Fruit fly (Drosophila melanogaster): Measurements from ENCODE around the gene Sirt6.

Gene Sirt6

DNA sequence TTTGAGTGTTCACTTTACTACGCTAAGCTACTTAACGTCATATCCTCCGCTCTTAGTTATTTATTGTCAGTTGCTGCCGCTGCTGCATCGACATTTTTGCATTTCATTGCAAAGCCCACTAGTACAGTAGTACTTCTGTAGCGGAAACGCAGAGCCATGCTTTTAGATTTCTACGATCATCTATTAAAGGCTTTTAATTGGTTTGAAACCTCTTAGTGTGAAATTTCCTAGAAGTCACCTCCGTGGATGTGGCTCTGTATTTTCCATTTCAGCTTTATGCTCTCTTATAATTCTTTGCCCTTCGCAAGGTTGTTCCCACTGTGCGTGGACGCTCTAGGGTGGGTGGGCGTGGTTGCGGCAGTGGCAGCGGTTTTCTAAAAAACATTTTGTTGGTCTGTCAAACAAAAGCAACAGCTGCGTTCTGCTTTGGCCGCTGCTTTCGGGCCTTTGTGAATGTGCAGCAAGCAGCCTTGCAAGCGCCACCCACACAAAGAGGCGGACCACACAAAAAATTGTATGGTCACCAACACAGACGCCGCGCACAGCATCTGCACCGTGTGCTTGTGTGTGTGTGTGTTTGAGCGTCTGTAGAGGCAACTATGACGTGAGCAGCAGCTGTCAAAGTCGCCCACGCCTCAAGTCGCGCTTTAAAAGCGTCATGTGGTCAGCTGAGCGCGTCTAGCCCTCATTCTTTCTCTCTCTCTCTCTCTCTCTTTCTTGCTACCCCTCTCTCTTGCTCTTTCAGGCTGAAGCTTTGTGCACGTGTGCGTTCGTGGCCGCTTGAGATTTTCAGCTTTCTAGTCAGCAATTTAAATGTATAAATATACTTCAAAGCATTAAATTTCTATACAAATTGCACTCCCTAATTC lies 5.2 kb upstream of the Sirt6 start:
- TF ChIP-seq Mio (GFP tag; optimal IDR thresholded peaks at IDR 0.05) (no peak), Sp1 (GFP tag; optimal IDR thresholded peaks at IDR 0.05) (no peak), dl (GFP tag; optimal IDR thresholded peaks at IDR 0.05; ENCODE audit: insufficient read depth in 1 of 2, partially characterized antibody in 2 of 2) (no peak), HLH106 (tag; optimal IDR thresholded peaks at IDR 0.05) (no peak), h (GFP tag; optimal IDR thresholded peaks at IDR 0.05) (no peak), Dfd (GFP tag; optimal IDR thresholded peaks at IDR 0.05) (no peak), usp (GFP tag; optimal IDR thresholded peaks at IDR 0.05) (no peak), Hnf4 (GFP tag; optimal IDR thresholded peaks at IDR 0.05) (no peak), pan (optimal IDR thresholded peaks at IDR 0.05) (no peak), Abd-B (GFP tag; optimal IDR thresholded peaks at IDR 0.05) (no peak), fru (GFP tag; optimal IDR thresholded peaks at IDR 0.05) (no peak), Rel (GFP tag; optimal IDR thresholded peaks at IDR 0.05) (no peak), Rel (tag; optimal IDR thresholded peaks at IDR 0.05) (no peak), Myc (optimal IDR thresholded peaks at IDR 0.05) (no peak), Hr83 (GFP tag; optimal IDR thresholded peaks at IDR 0.05; ENCODE audit: poor library complexity, severe bottlenecking) (no peak), CrebA (GFP tag; optimal IDR thresholded peaks at IDR 0.05; ENCODE audit: borderline replicate concordance) (no peak), CG9705 (GFP tag; optimal IDR thresholded peaks at IDR 0.05) (no peak), woc (GFP tag; optimal IDR thresholded peaks at IDR 0.05) (no peak), dmrt93B (GFP tag; optimal IDR thresholded peaks at IDR 0.05) (no peak), jim (GFP tag; optimal IDR thresholded peaks at IDR 0.05) (no peak), foxo (GFP tag; optimal IDR thresholded peaks at IDR 0.05) (no peak)

DNA sequence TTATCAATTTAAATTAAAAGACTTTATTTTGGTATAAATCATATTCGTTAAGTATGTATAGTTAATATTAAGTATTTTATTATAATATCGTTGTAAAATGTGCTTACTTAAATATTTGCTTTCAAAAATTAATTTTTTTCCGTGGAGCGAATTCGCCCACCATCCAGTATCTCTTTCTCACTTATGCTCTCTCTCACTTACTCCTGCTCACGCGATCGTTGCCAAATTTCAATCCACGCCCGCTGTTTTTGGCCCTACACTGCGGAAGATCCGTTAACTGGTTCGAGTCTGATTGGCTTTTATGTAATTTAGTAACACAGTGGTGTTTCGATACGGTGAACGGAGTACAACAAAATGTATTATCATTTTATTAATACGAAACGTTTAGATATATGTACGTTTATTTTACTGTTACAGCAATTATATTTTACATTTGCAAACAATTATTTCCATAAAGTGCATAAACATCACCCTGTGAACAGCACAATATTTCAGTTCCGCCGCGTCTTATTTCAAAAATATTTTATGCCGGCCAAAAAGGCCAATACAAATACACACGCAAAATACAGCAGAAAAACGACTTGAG lies 4.0 kb upstream of the Sirt6 start:
- TF ChIP-seq br (GFP tag; optimal IDR thresholded peaks at IDR 0.05) (peak; percentile 53), GATAd (GFP tag; optimal IDR thresholded peaks at IDR 0.05) (peak; percentile 0), N (GFP tag; optimal IDR thresholded peaks at IDR 0.05) (no peak), Myc (optimal IDR thresholded peaks at IDR 0.05) (no peak), foxo (GFP tag; optimal IDR thresholded peaks at IDR 0.05) (peak in 1 of 2 experiments; percentile 85), Hnf4 (GFP tag; optimal IDR thresholded peaks at IDR 0.05) (no peak), Mio (GFP tag; optimal IDR thresholded peaks at IDR 0.05) (no peak), Hr78 (GFP tag; optimal IDR thresholded peaks at IDR 0.05) (no peak), CrebA (GFP tag; optimal IDR thresholded peaks at IDR 0.05; ENCODE audit: borderline replicate concordance) (peak; percentile 25), sage (GFP tag; optimal IDR thresholded peaks at IDR 0.05) (peak; percentile 59), Abd-B (GFP tag; optimal IDR thresholded peaks at IDR 0.05) (no peak), usp (GFP tag; optimal IDR thresholded peaks at IDR 0.05) (no peak), rgr (GFP tag; optimal IDR thresholded peaks at IDR 0.05) (peak; percentile 72), dl (GFP tag; optimal IDR thresholded peaks at IDR 0.05; ENCODE audit: insufficient read depth in 1 of 2, partially characterized antibody in 2 of 2) (no peak), CG9705 (GFP tag; optimal IDR thresholded peaks at IDR 0.05) (peak; percentile 38), HLH106 (tag; optimal IDR thresholded peaks at IDR 0.05) (peak; percentile 80), brk (GFP tag; optimal IDR thresholded peaks at IDR 0.05) (peak; percentile 75), psq (GFP tag; optimal IDR thresholded peaks at IDR 0.05) (peak; percentile 74), lola (GFP tag; optimal IDR thresholded peaks at IDR 0.05) (no peak), jim (GFP tag; optimal IDR thresholded peaks at IDR 0.05) (no peak), Rel (GFP tag; optimal IDR thresholded peaks at IDR 0.05) (no peak), Rel (tag; optimal IDR thresholded peaks at IDR 0.05) (no peak), dmrt93B (GFP tag; optimal IDR thresholded peaks at IDR 0.05) (peak; percentile 53), sv (GFP tag; optimal IDR thresholded peaks at IDR 0.05) (peak; percentile 48), ey (GFP tag; optimal IDR thresholded peaks at IDR 0.05) (peak; percentile 57), Hr83 (GFP tag; optimal IDR thresholded peaks at IDR 0.05; ENCODE audit: poor library complexity, severe bottlenecking) (peak; percentile 10), Dfd (GFP tag; optimal IDR thresholded peaks at IDR 0.05) (no peak), tai (GFP tag; optimal IDR thresholded peaks at IDR 0.05) (peak; percentile 3), Jra (GFP tag; optimal IDR thresholded peaks at IDR 0.05) (no peak), h (GFP tag; optimal IDR thresholded peaks at IDR 0.05) (peak; percentile 63), dsf (GFP tag; optimal IDR thresholded peaks at IDR 0.05; ENCODE audit: borderline replicate concordance) (peak; percentile 8), Dif (GFP tag; optimal IDR thresholded peaks at IDR 0.05; ENCODE audit: partially characterized antibody) (no peak), pan (optimal IDR thresholded peaks at IDR 0.05) (no peak), woc (GFP tag; optimal IDR thresholded peaks at IDR 0.05) (peak; percentile 52), Vsx2 (GFP tag; optimal IDR thresholded peaks at IDR 0.05; ENCODE audit: partially characterized antibody) (no peak), Sp1 (GFP tag; optimal IDR thresholded peaks at IDR 0.05) (peak; percentile 80), CG32264 (GFP tag; optimal IDR thresholded peaks at IDR 0.05) (no peak), OdsH (GFP tag; optimal IDR thresholded peaks at IDR 0.05) (peak; percentile 75), fru (GFP tag; optimal IDR thresholded peaks at IDR 0.05) (peak; percentile 76)
